Worm (Caenorhabditis elegans) whole organism, L4 larva: ENCODE data around the gene coa-7.

Experiments used
- F10B5.3 ChIP-seq: sonication (generic microtip); optimal IDR thresholded peaks from 2 replicates; lab custom pipeline; 2016; ENCODE audit warnings: mild to moderate bottlenecking, missing genetic modification characterization, missing compliant biosample characterization
- F37D6.2 ChIP-seq: sonication (generic microtip); optimal IDR thresholded peaks from 2 replicates; lab custom pipeline; 2016; ENCODE audit warnings: mild to moderate bottlenecking, missing genetic modification characterization, missing compliant biosample characterization
- R02D3.7 ChIP-seq: fragments of 150-350 bp; sonication (generic microtip); optimal IDR thresholded peaks from 3 replicates; lab custom pipeline; 2014; ENCODE audit warnings: missing biosample characterization, missing genetic modification characterization
- T20F7.1 ChIP-seq: fragments of 200-800 bp; sonication (Bioruptor generic); optimal IDR thresholded peaks from 2 replicates; lab custom pipeline; 2018; ENCODE audit warnings: mild to moderate bottlenecking, missing genetic modification characterization, missing compliant biosample characterization
- T26A8.4 ChIP-seq: fragments of 200-800 bp; sonication (Bioruptor generic); IDR thresholded peaks from 2 replicates; pipeline ENCODE4 v1.3.6; 2022; ENCODE audit warnings: missing genetic modification characterization, missing compliant biosample characterization
- Y48G9A.11 ChIP-seq: fragments of 200-800 bp; sonication (Bioruptor generic); IDR thresholded peaks from 2 replicates; pipeline ENCODE4 v1.3.6; 2022; ENCODE audit warnings: missing genetic modification reagents, missing genetic modification characterization, missing compliant biosample characterization
- Y5F2A.4 ChIP-seq: fragments of 200-800 bp; sonication (Bioruptor generic); optimal IDR thresholded peaks from 2 replicates; lab custom pipeline; 2018; ENCODE audit warnings: mild to moderate bottlenecking, missing genetic modification characterization, missing compliant biosample characterization
- Y75B8A.6 ChIP-seq: fragments of 200-800 bp; sonication (Bioruptor generic); IDR thresholded peaks from 2 replicates; pipeline ENCODE4 v1.3.6; 2022; ENCODE audit warnings: missing genetic modification reagents, missing genetic modification characterization, missing compliant biosample characterization
- aha-1 ChIP-seq: fragments of 150-350 bp; peaks from one replicate; lab custom pipeline; 2014; ENCODE audit warnings: missing biosample characterization, missing genetic modification characterization
- aly-2 ChIP-seq: sonication (generic microtip); optimal IDR thresholded peaks from 2 replicates; lab custom pipeline; 2018; ENCODE audit warnings: missing biosample characterization, missing genetic modification characterization
- arid-1 ChIP-seq: fragments of 200-800 bp; sonication (Bioruptor generic); conservative IDR thresholded peaks from 2 replicates; pipeline ENCODE4 v1.3.6; 2022; ENCODE audit warnings: missing genetic modification reagents, missing genetic modification characterization, missing compliant biosample characterization
- attf-4 ChIP-seq: sonication (generic microtip); optimal IDR thresholded peaks from 3 replicates; lab custom pipeline; 2017; ENCODE audit warnings: missing biosample characterization, missing genetic modification characterization
- ceh-20 ChIP-seq: fragments of 200-800 bp; sonication (Bioruptor generic); IDR thresholded peaks from 2 replicates; pipeline ENCODE4 v1.3.6; 2022; ENCODE audit warnings: missing genetic modification reagents, missing genetic modification characterization, missing compliant biosample characterization
- ces-1 ChIP-seq: fragments of 150-350 bp; sonication (generic microtip); optimal IDR thresholded peaks from 4 replicates; lab custom pipeline; 2014; ENCODE audit warnings: missing biosample characterization, missing genetic modification reagents, missing genetic modification characterization
- dmd-6 ChIP-seq: fragments of 200-800 bp; sonication (Bioruptor generic); IDR thresholded peaks from 2 replicates; pipeline ENCODE4 v1.3.6; 2022; ENCODE audit warnings: missing genetic modification reagents, missing genetic modification characterization, missing compliant biosample characterization
- dmd-8 ChIP-seq: fragments of 200-800 bp; sonication (Bioruptor generic); IDR thresholded peaks from 2 replicates; pipeline ENCODE4 v1.3.6; 2022; ENCODE audit warnings: missing genetic modification characterization, missing compliant biosample characterization
- dmd-9 ChIP-seq: fragments of 200-800 bp; sonication (Bioruptor generic); IDR thresholded peaks from 2 replicates; pipeline ENCODE4 v1.3.6; 2022; ENCODE audit warnings: missing genetic modification reagents, missing genetic modification characterization, missing compliant biosample characterization
- duxl-1 ChIP-seq: sonication (generic microtip); optimal IDR thresholded peaks from 2 replicates; lab custom pipeline; 2016; ENCODE audit warnings: mild to moderate bottlenecking, missing genetic modification characterization, moderate library complexity, missing compliant biosample characterization; ENCODE audit not compliant: poor library complexity
- dve-1 ChIP-seq: sonication (generic microtip); optimal IDR thresholded peaks from 2 replicates; lab custom pipeline; 2017; ENCODE audit warnings: antibody characterized with exemption, mild to moderate bottlenecking, missing genetic modification characterization, missing compliant biosample characterization; ENCODE audit not compliant: insufficient read depth
- fkh-10 ChIP-seq: fragments of 150-350 bp; optimal IDR thresholded peaks from 2 replicates; lab custom pipeline; 2014; ENCODE audit warnings: missing biosample characterization, missing genetic modification reagents, missing genetic modification characterization
- fos-1 ChIP-seq: fragments of 150-350 bp; optimal IDR thresholded peaks from 2 replicates; lab custom pipeline; 2014; ENCODE audit warnings: missing biosample characterization, missing genetic modification characterization
- hif-1 ChIP-seq, 2 experiments: sonication (generic microtip); optimal IDR thresholded peaks; 2 replicates each; lab custom pipeline; 2016 to 2017; ENCODE audit warnings: missing compliant biosample characterization in 2 of 2, missing genetic modification characterization in 2 of 2, missing genetic modification reagents in 2 of 2, missing genotype in 2 of 2, mild to moderate bottlenecking in 1 of 2
- hlh-11 ChIP-seq: fragments of 200-800 bp; sonication (Bioruptor generic); optimal IDR thresholded peaks from 2 replicates; lab custom pipeline; 2018; ENCODE audit warnings: mild to moderate bottlenecking, missing genetic modification characterization, missing compliant biosample characterization
- hlh-30 ChIP-seq: sonication (generic microtip); optimal IDR thresholded peaks from 2 replicates; lab custom pipeline; 2017; ENCODE audit warnings: antibody characterized with exemption, mild to moderate bottlenecking, missing genetic modification characterization, missing compliant biosample characterization; ENCODE audit not compliant: insufficient read depth
- lin-15B ChIP-seq: fragments of 150-350 bp; sonication (generic microtip); optimal IDR thresholded peaks from 3 replicates; lab custom pipeline; 2014; ENCODE audit warnings: missing biosample characterization, missing genetic modification characterization
- lin-29 ChIP-seq: fragments of 200-800 bp; sonication (Bioruptor generic); IDR thresholded peaks from 2 replicates; pipeline ENCODE4 v1.3.6; 2022; ENCODE audit warnings: missing genetic modification reagents, missing genetic modification characterization, missing compliant biosample characterization
- lin-38 ChIP-seq: fragments of 200-800 bp; sonication (Bioruptor generic); IDR thresholded peaks from 2 replicates; pipeline ENCODE4 v1.3.6; 2022; ENCODE audit warnings: missing genetic modification reagents, missing genetic modification characterization, missing compliant biosample characterization
- lir-3 ChIP-seq: sonication (generic microtip); optimal IDR thresholded peaks from 2 replicates; lab custom pipeline; 2016; ENCODE audit warnings: mild to moderate bottlenecking, missing genetic modification characterization, missing compliant biosample characterization
- lsy-2 ChIP-seq, 2 experiments: fragments of 150-350 bp in 1 of 2; sonication (generic microtip) in 1 of 2; optimal IDR thresholded peaks; 2 replicates each; lab custom pipeline; 2014 to 2017; ENCODE audit warnings: missing biosample characterization in 2 of 2, missing genetic modification characterization in 2 of 2
- mdl-1 ChIP-seq, 2 experiments: fragments of 150-350 bp in 1 of 2; sonication (generic microtip) in 1 of 2; optimal IDR thresholded peaks; 2 replicates each; lab custom pipeline; 2014 to 2017; ENCODE audit warnings: missing biosample characterization in 2 of 2, missing genetic modification characterization in 2 of 2
- mes-2 ChIP-seq: sonication (generic microtip); optimal IDR thresholded peaks from 2 replicates; lab custom pipeline; 2016; ENCODE audit warnings: missing genotype, mild to moderate bottlenecking, missing genetic modification characterization, missing compliant biosample characterization; ENCODE audit not compliant: poor library complexity, severe bottlenecking
- mxl-2 ChIP-seq: fragments of 200-800 bp; sonication (Bioruptor generic); conservative IDR thresholded peaks from 2 replicates; pipeline ENCODE4 v1.3.6; 2022; ENCODE audit warnings: missing genetic modification reagents, missing genetic modification characterization, missing compliant biosample characterization
- nhr-10 ChIP-seq: fragments of 150-350 bp; optimal IDR thresholded peaks from 2 replicates; lab custom pipeline; 2014; ENCODE audit warnings: missing biosample characterization, missing genetic modification characterization
- nhr-102 ChIP-seq: sonication (generic microtip); optimal IDR thresholded peaks from 2 replicates; lab custom pipeline; 2016; ENCODE audit warnings: mild to moderate bottlenecking, missing genetic modification characterization, moderate library complexity, missing compliant biosample characterization
- nhr-11 ChIP-seq: fragments of 150-350 bp; optimal IDR thresholded peaks from 2 replicates; lab custom pipeline; 2014; ENCODE audit warnings: missing biosample characterization, missing genetic modification characterization
- nhr-111 ChIP-seq: fragments of 200-800 bp; sonication (Bioruptor generic); optimal IDR thresholded peaks from 2 replicates; lab custom pipeline; 2018; ENCODE audit warnings: mild to moderate bottlenecking, missing genetic modification characterization, missing compliant biosample characterization
- nhr-6 ChIP-seq: fragments of 150-350 bp; optimal IDR thresholded peaks from 2 replicates; lab custom pipeline; 2014; ENCODE audit warnings: missing biosample characterization, missing genetic modification characterization
- pha-4 ChIP-seq, 2 experiments: fragments of 150-350 bp in 1 of 2; fragments of 200-800 bp in 1 of 2; sonication (Bioruptor generic) in 1 of 2; IDR thresholded peaks in 1 of 2; optimal IDR thresholded peaks in 1 of 2; 2 replicates each; pipeline versions ENCODE4 v1.3.6 to Lab custom; 2014 to 2022; ENCODE audit warnings: missing genetic modification characterization in 2 of 2, missing genetic modification reagents in 2 of 2, missing biosample characterization in 1 of 2, missing compliant biosample characterization in 1 of 2
- pqm-1 ChIP-seq: sonication (generic microtip); optimal IDR thresholded peaks from 2 replicates; lab custom pipeline; 2017; ENCODE audit warnings: missing biosample characterization, missing genetic modification characterization
- rbr-2 ChIP-seq: sonication (generic microtip); optimal IDR thresholded peaks from 2 replicates; lab custom pipeline; 2016; ENCODE audit warnings: missing genotype, missing genetic modification characterization, missing compliant biosample characterization
- skn-1 ChIP-seq: fragments of 150-350 bp; optimal IDR thresholded peaks from 2 replicates; lab custom pipeline; 2014; ENCODE audit warnings: missing biosample characterization, missing genetic modification characterization
- spr-1 ChIP-seq: sonication (generic microtip); optimal IDR thresholded peaks from 2 replicates; lab custom pipeline; 2016; ENCODE audit warnings: mild to moderate bottlenecking, missing genetic modification characterization, missing compliant biosample characterization
- tag-97 ChIP-seq: fragments of 200-800 bp; sonication (Bioruptor generic); IDR thresholded peaks from 2 replicates; pipeline ENCODE4 v1.3.6; 2022; ENCODE audit warnings: missing genetic modification characterization, missing compliant biosample characterization
- unc-62 ChIP-seq, 3 experiments: fragments of 150-350 bp in 1 of 3; sonication (generic microtip); optimal IDR thresholded peaks in 2 of 3; peaks in 1 of 3; 1 replicate in 1 of 3; 2 replicates in 2 of 3; lab custom pipeline; 2014 to 2017; ENCODE audit warnings: missing biosample characterization in 3 of 3, missing genetic modification characterization in 3 of 3, missing genetic modification reagents in 3 of 3, missing genotype in 1 of 3
- zag-1 ChIP-seq: fragments of 150-350 bp; optimal IDR thresholded peaks from 2 replicates; lab custom pipeline; 2014; ENCODE audit warnings: missing biosample characterization, missing genetic modification characterization
- zfp-3 ChIP-seq: fragments of 200-800 bp; sonication (Bioruptor generic); conservative IDR thresholded peaks from 2 replicates; pipeline ENCODE4 v1.3.6; 2022; ENCODE audit warnings: missing genetic modification reagents, missing genetic modification characterization, missing compliant biosample characterization
- zip-11 ChIP-seq: fragments of 200-800 bp; sonication (Bioruptor generic); IDR thresholded peaks from 2 replicates; pipeline ENCODE4 v1.3.6; 2022; ENCODE audit warnings: missing genetic modification characterization, missing compliant biosample characterization
- zip-2 ChIP-seq: fragments of 150-350 bp; optimal IDR thresholded peaks from 2 replicates; lab custom pipeline; 2014; ENCODE audit warnings: missing biosample characterization, missing genetic modification characterization
- ztf-11 ChIP-seq: fragments of 150-350 bp; optimal IDR thresholded peaks from 2 replicates; lab custom pipeline; 2014; ENCODE audit warnings: missing biosample characterization, missing genetic modification characterization

Gene coa-7

DNA sequence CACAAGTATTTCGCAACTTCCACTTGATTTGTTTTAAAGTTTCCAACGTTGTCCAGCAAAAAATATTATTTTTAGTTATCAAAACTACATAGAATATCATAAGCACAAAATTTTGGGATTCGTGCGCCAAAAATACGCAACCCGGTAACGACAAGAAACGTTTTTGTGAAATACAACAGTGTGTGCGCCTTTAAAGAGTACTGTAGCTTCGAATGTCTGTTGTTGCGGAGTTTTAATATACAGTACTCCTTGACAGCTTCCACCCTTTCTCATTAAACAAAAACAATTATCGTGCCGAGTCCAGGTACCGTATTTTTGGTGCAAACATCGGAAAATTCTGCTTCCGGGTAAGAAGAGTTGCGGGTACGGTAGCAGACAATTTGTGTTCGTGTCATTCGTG, 29.3 kb upstream of the coa-7 start:
- TF ChIP-seq Y48G9A.11 (GFP tag; lab: Robert Waterston, UW) (no peak), dve-1 (tag; lab: Kevin White, UChicago) (no peak), ztf-11 (no peak), nhr-10 (tag; lab: Kevin White, UChicago) (no peak), lin-29 (GFP tag; lab: Robert Waterston, UW) (no peak), lin-38 (no peak), tag-97 (GFP tag; lab: Robert Waterston, UW) (no peak), fkh-10 (GFP tag; lab: Kevin White, UChicago) (no peak), duxl-1 (no peak), nhr-102 (no peak), unc-62 (GFP tag; optimal IDR thresholded peaks at IDR 0.05 in 1 of 2; lab: Kevin White, UChicago) (no peak), unc-62 (tag; optimal IDR thresholded peaks at IDR 0.05; lab: Kevin White, UChicago) (no peak), R02D3.7 (tag; lab: Kevin White, UChicago) (no peak), zfp-3 (GFP tag; lab: Robert Waterston, UW) (no peak), dmd-8 (no peak)

DNA sequence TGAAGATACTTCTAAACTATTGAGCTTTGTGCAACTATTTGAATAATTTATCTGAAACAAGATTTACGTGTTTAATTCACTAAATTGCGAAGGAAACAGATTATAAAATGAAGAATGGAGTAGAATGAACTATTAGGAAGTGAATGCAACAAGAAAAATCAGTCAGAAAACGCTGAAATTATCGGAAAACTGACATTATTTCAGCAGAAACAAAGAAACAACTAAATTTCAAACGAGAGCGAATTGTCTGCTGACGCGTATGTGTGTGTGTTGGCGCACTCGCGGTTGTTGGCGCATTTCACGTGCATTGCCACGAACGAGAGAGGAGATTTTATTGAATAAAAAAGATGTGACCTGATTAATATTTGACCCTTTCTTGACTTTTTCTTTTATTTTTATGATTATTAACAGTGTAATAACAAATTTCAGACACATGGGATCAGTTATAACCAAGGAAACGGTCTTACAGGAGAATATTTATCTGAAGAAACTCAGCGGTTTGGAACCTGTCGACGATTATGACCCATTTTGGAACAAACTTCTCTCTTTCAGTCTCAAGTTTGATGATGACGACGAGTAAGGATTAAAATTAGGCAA, 25.0 kb upstream of the coa-7 start, which contains the start of the genes trr-1 and C47D12.2:
Gene trr-1, minus strand, starts transcription at position 51 of the 597 bp plus-strand sequence.
Gene C47D12.2, plus strand, starts transcription at position 430 of the 597 bp plus-strand sequence.
- TF ChIP-seq T20F7.1 (GFP tag; lab: Kevin White, UChicago) (no peak), mxl-2 (GFP tag; lab: Robert Waterston, UW) (no peak), arid-1 (GFP tag; lab: Robert Waterston, UW) (no peak), lir-3 (no peak), lin-15B (no peak), lsy-2 (tag; optimal IDR thresholded peaks at IDR 0.05; lab: Kevin White, UChicago) (peak in 1 of 2 experiments; percentile 34), Y5F2A.4 (GFP tag; lab: Kevin White, UChicago) (no peak), dmd-6 (GFP tag; lab: Robert Waterston, UW) (peak; percentile 22; the same call in 1 of the 2 replicates), Y75B8A.6 (no peak), zag-1 (tag; lab: Kevin White, UChicago) (no peak), T26A8.4 (GFP tag; lab: Robert Waterston, UW) (no peak), duxl-1 (no peak), fos-1 (tag; lab: Kevin White, UChicago) (no peak), zip-2 (tag; lab: Kevin White, UChicago) (no peak), aly-2 (no peak), hlh-11 (tag; lab: Kevin White, UChicago) (peak; percentile 65), ceh-20 (no peak), dmd-9 (GFP tag; lab: Robert Waterston, UW) (no peak), mdl-1 (tag; optimal IDR thresholded peaks at IDR 0.05; lab: Kevin White, UChicago) (no peak), pqm-1 (tag; lab: Kevin White, UChicago) (no peak), attf-4 (no peak), zip-11 (GFP tag; lab: Robert Waterston, UW) (no peak), ces-1 (GFP tag; lab: Kevin White, UChicago) (no peak), F10B5.3 (tag; lab: Kevin White, UChicago) (no peak), F37D6.2 (no peak), spr-1 (tag; lab: Kevin White, UChicago) (no peak), nhr-111 (GFP tag; lab: Kevin White, UChicago) (no peak), nhr-11 (tag; lab: Kevin White, UChicago) (peak; percentile 29), aha-1 (tag; lab: Kevin White, UChicago) (peak; percentile 98), rbr-2 (no peak), hif-1 (tag; optimal IDR thresholded peaks at IDR 0.05; lab: Kevin White, UChicago) (no peak), nhr-6 (tag; lab: Kevin White, UChicago) (peak; percentile 81), mes-2 (tag; lab: Kevin White, UChicago) (peak; percentile 85), hlh-30 (tag; lab: Kevin White, UChicago) (no peak), pha-4 (GFP tag; IDR thresholded peaks at IDR 0.05; lab: Robert Waterston, UW) (no peak), pha-4 (tag; optimal IDR thresholded peaks at IDR 0.05; lab: Kevin White, UChicago) (peak; percentile 67), skn-1 (tag; lab: Kevin White, UChicago) (no peak)
